Worm (Caenorhabditis elegans) whole organism, L1 larva: ENCODE measurements around the gene D1086.1.

Source experiments
- aha-1 ChIP-seq: fragments of 150-350 bp; optimal IDR thresholded peaks from 2 replicates; lab custom pipeline; 2014; ENCODE audit warnings: missing biosample characterization, missing genetic modification characterization
- alr-1 ChIP-seq: fragments of 200-800 bp; sonication (Bioruptor generic); optimal IDR thresholded peaks from 2 replicates; lab custom pipeline; 2018; ENCODE audit warnings: borderline replicate concordance, mild to moderate bottlenecking, missing genetic modification characterization, missing compliant biosample characterization
- blmp-1 ChIP-seq: fragments of 150-350 bp; optimal IDR thresholded peaks from 2 replicates; lab custom pipeline; 2014; ENCODE audit warnings: missing biosample characterization, missing genetic modification characterization
- ceh-8 ChIP-seq: fragments of 200-800 bp; sonication (Bioruptor generic); optimal IDR thresholded peaks from 2 replicates; lab custom pipeline; 2018; ENCODE audit warnings: mild to moderate bottlenecking, missing genetic modification characterization, moderate library complexity, missing compliant biosample characterization
- ceh-88 ChIP-seq: fragments of 200-800 bp; sonication (Bioruptor generic); IDR thresholded peaks from 2 replicates; pipeline ENCODE4 v1.3.6; 2022; ENCODE audit warnings: missing genetic modification characterization, missing compliant biosample characterization
- dsc-1 ChIP-seq: sonication (generic microtip); optimal IDR thresholded peaks from 2 replicates; lab custom pipeline; 2016; ENCODE audit warnings: mild to moderate bottlenecking, missing genetic modification characterization, missing compliant biosample characterization
- efl-1 ChIP-seq, 4 experiments: fragments of 150-350 bp; optimal IDR thresholded peaks in 3 of 4; peaks in 1 of 4; 1 replicate in 1 of 4; 2 replicates in 3 of 4; lab custom pipeline; 2014; ENCODE audit warnings: missing biosample characterization in 2 of 4, missing genetic modification characterization in 2 of 4, missing genetic modification reagents in 2 of 4
- elt-3 ChIP-seq, 6 experiments: fragments of 150-350 bp in 1 of 6; sonication (generic microtip); optimal IDR thresholded peaks; 2 replicates each; lab custom pipeline; 2017 to 2018; ENCODE audit warnings: missing biosample characterization in 6 of 6, missing genetic modification characterization in 6 of 6, inconsistent platforms in 1 of 6
- fkh-8 ChIP-seq: sonication (generic microtip); optimal IDR thresholded peaks from 2 replicates; lab custom pipeline; 2016; ENCODE audit warnings: mild to moderate bottlenecking, missing genetic modification characterization, missing compliant biosample characterization
- grh-1 ChIP-seq: fragments of 200-800 bp; sonication (Bioruptor generic); IDR thresholded peaks from 2 replicates; pipeline ENCODE4 v1.3.6; 2022; ENCODE audit warnings: missing genetic modification reagents, missing genetic modification characterization, missing compliant biosample characterization
- hlh-17 ChIP-seq: fragments of 200-800 bp; sonication (Bioruptor generic); optimal IDR thresholded peaks from 2 replicates; lab custom pipeline; 2018; ENCODE audit warnings: missing genetic modification characterization, mild to moderate bottlenecking, missing compliant biosample characterization, moderate library complexity, borderline replicate concordance
- lin-14 ChIP-seq: fragments of 200-800 bp; sonication (Bioruptor generic); optimal IDR thresholded peaks from 2 replicates; lab custom pipeline; 2018; ENCODE audit warnings: mild to moderate bottlenecking, missing genetic modification characterization, moderate library complexity, missing compliant biosample characterization
- lin-15B ChIP-seq: fragments of 150-350 bp; sonication (generic microtip); optimal IDR thresholded peaks from 3 replicates; lab custom pipeline; 2014; ENCODE audit warnings: missing biosample characterization, missing genetic modification characterization
- lin-39 ChIP-seq: fragments of 150-350 bp; optimal IDR thresholded peaks from 2 replicates; lab custom pipeline; 2014; ENCODE audit warnings: missing biosample characterization, missing genetic modification reagents, missing genetic modification characterization
- lir-3 ChIP-seq: sonication (generic microtip); optimal IDR thresholded peaks from 2 replicates; lab custom pipeline; 2016; ENCODE audit warnings: mild to moderate bottlenecking, missing genetic modification characterization, moderate library complexity, missing compliant biosample characterization; ENCODE audit not compliant: poor library complexity
- lsy-2 ChIP-seq, 2 experiments: fragments of 150-350 bp; optimal IDR thresholded peaks; 2 replicates each; lab custom pipeline; 2014; ENCODE audit warnings: missing biosample characterization in 2 of 2, missing genetic modification characterization in 2 of 2
- mdl-1 ChIP-seq, 2 experiments: fragments of 150-350 bp; optimal IDR thresholded peaks; 2 replicates each; lab custom pipeline; 2014 to 2017; ENCODE audit warnings: missing biosample characterization in 2 of 2, missing genetic modification characterization in 2 of 2, inconsistent platforms in 1 of 2
- mep-1 ChIP-seq: fragments of 150-350 bp; optimal IDR thresholded peaks from 2 replicates; lab custom pipeline; 2014; ENCODE audit warnings: missing biosample characterization, missing genetic modification characterization
- nhr-11 ChIP-seq: fragments of 150-350 bp; optimal IDR thresholded peaks from 2 replicates; lab custom pipeline; 2014; ENCODE audit warnings: missing biosample characterization, missing genetic modification characterization
- nhr-12 ChIP-seq: sonication (generic microtip); optimal IDR thresholded peaks from 2 replicates; lab custom pipeline; 2017; ENCODE audit warnings: missing biosample characterization, missing genetic modification characterization
- nhr-19 ChIP-seq: fragments of 200-800 bp; sonication (Bioruptor generic); conservative IDR thresholded peaks from 2 replicates; pipeline ENCODE4 v1.3.6; 2022; ENCODE audit warnings: missing genetic modification characterization, missing compliant biosample characterization
- nhr-20 ChIP-seq: sonication (generic microtip); optimal IDR thresholded peaks from 2 replicates; lab custom pipeline; 2016; ENCODE audit warnings: mild to moderate bottlenecking, missing genetic modification characterization, missing compliant biosample characterization
- nhr-237 ChIP-seq: fragments of 150-350 bp; optimal IDR thresholded peaks from 2 replicates; lab custom pipeline; 2014; ENCODE audit warnings: missing biosample characterization, missing genetic modification characterization
- nhr-47 ChIP-seq: sonication (generic microtip); optimal IDR thresholded peaks from 2 replicates; lab custom pipeline; 2016; ENCODE audit warnings: mild to moderate bottlenecking, missing genetic modification characterization, moderate library complexity, missing compliant biosample characterization
- nhr-71 ChIP-seq: sonication (generic microtip); optimal IDR thresholded peaks from 2 replicates; lab custom pipeline; 2016; ENCODE audit warnings: mild to moderate bottlenecking, missing genetic modification characterization, moderate library complexity, missing compliant biosample characterization
- nhr-76 ChIP-seq: sonication (generic microtip); optimal IDR thresholded peaks from 2 replicates; lab custom pipeline; 2017; ENCODE audit warnings: missing biosample characterization, missing genetic modification characterization
- nhr-85 ChIP-seq: sonication (generic microtip); peaks from one replicate; lab custom pipeline; 2016; ENCODE audit warnings: missing genetic modification characterization, inconsistent platforms, missing compliant biosample characterization
- nhr-90 ChIP-seq: sonication (generic microtip); optimal IDR thresholded peaks from 2 replicates; lab custom pipeline; 2016; ENCODE audit warnings: mild to moderate bottlenecking, missing genetic modification characterization, missing compliant biosample characterization; ENCODE audit not compliant: poor library complexity
- pag-3 ChIP-seq: sonication (generic microtip); optimal IDR thresholded peaks from 2 replicates; lab custom pipeline; 2017; ENCODE audit warnings: missing genetic modification characterization, mild to moderate bottlenecking, missing compliant biosample characterization, antibody characterized with exemption, borderline replicate concordance; ENCODE audit not compliant: insufficient read depth
- pax-3 ChIP-seq: fragments of 200-800 bp; sonication (Bioruptor generic); optimal IDR thresholded peaks from 2 replicates; lab custom pipeline; 2018; ENCODE audit warnings: mild to moderate bottlenecking, missing genetic modification characterization, moderate library complexity, missing compliant biosample characterization
- rnt-1 ChIP-seq: sonication (generic microtip); optimal IDR thresholded peaks from 2 replicates; lab custom pipeline; 2016; ENCODE audit warnings: mild to moderate bottlenecking, missing genetic modification characterization, moderate library complexity, missing compliant biosample characterization
- snu-23 ChIP-seq: sonication (generic microtip); optimal IDR thresholded peaks from 2 replicates; lab custom pipeline; 2016; ENCODE audit warnings: missing genetic modification characterization, missing compliant biosample characterization
- sox-4 ChIP-seq: sonication (generic microtip); optimal IDR thresholded peaks from 2 replicates; lab custom pipeline; 2016; ENCODE audit warnings: missing genetic modification characterization, missing compliant biosample characterization
- swsn-7 ChIP-seq: sonication (generic microtip); optimal IDR thresholded peaks from 2 replicates; lab custom pipeline; 2016; ENCODE audit warnings: missing genetic modification characterization, missing compliant biosample characterization
- tbx-2 ChIP-seq: sonication (generic microtip); optimal IDR thresholded peaks from 2 replicates; lab custom pipeline; 2016; ENCODE audit warnings: missing genetic modification characterization, missing compliant biosample characterization
- unc-130 ChIP-seq: fragments of 150-350 bp; optimal IDR thresholded peaks from 2 replicates; lab custom pipeline; 2017; ENCODE audit warnings: missing biosample characterization, missing genetic modification characterization, inconsistent platforms
- unc-86 ChIP-seq: sonication (generic microtip); optimal IDR thresholded peaks from 2 replicates; lab custom pipeline; 2016; ENCODE audit warnings: missing genetic modification characterization, missing compliant biosample characterization
- vab-15 ChIP-seq: sonication (generic microtip); optimal IDR thresholded peaks from 2 replicates; lab custom pipeline; 2017; ENCODE audit warnings: missing genotype, mild to moderate bottlenecking, missing genetic modification characterization, missing compliant biosample characterization

D1086.1 gene

DNA sequence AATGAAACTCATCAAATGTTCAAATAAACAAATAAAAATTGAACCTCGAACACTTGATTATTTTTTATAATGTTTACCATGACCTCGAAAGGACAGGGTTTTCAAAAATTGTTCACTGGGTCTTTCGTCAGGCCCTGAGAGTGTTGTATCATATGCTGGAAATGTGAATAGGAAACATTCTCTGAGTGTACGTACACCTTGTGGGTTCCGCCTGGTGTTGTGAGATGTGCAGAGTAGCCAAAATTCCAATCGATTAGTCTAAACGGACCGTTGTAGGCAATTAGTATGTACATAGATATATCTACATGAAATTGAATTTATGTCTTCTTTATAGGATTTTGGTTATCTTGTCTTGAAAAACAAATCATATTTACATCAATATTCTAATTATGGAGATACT lies 4.1 kb upstream of the D1086.1 start:
- TF ChIP-seq unc-86 (tag; lab: Kevin White, UChicago) = no peak
- TF ChIP-seq ceh-8 (GFP tag; lab: Kevin White, UChicago) = no peak
- TF ChIP-seq lin-15B (tag; lab: Kevin White, UChicago) = no peak
- no peak for TF ChIP-seq nhr-71 (tag; lab: Kevin White, UChicago)
- no peak for TF ChIP-seq nhr-76 (tag; lab: Kevin White, UChicago)
- no peak for TF ChIP-seq nhr-11 (tag; lab: Kevin White, UChicago)
- no peak for TF ChIP-seq swsn-7 (tag; lab: Kevin White, UChicago)
- no peak for TF ChIP-seq unc-130
- no peak for TF ChIP-seq aha-1 (tag; lab: Kevin White, UChicago)
- TF ChIP-seq lir-3 = no peak
- no peak for TF ChIP-seq nhr-237 (tag; lab: Kevin White, UChicago)
- no peak for TF ChIP-seq alr-1 (tag; lab: Kevin White, UChicago)
- no peak for TF ChIP-seq pax-3 (tag; lab: Kevin White, UChicago)
- no peak for TF ChIP-seq nhr-12

DNA sequence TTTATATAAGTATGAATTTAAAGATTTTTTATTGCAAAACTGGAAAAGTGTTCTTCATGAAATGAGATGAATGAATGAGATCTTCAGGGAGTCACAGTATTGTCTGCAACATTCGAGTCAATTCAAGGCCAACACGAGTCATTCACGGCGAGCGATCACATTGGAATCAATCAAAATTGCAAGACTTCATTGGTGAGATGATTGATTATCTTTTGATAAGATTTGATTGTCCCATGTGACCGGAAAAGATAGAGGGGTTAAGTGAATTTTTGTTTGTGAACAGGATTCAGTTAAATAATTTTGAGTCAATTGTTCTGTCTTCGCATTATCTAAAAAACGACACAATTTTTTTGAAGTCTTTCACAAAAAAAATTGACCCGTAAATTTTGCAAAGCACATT lies 3.7 kb upstream of the D1086.1 start:
- TF ChIP-seq blmp-1 (tag; lab: Kevin White, UChicago) (peak; percentile 65), elt-3 (tag; optimal IDR thresholded peaks at IDR 0.05; lab: Kevin White, UChicago) (peak in 5 of 6 experiments; percentile 55 to 99 (median 70)), nhr-11 (tag; lab: Kevin White, UChicago) (no peak), nhr-19 (GFP tag; lab: Robert Waterston, UW) (peak; percentile 23; the same call in 1 of the 2 replicates), ceh-88 (no peak), nhr-90 (tag; lab: Kevin White, UChicago) (peak; percentile 46), hlh-17 (GFP tag; lab: Kevin White, UChicago) (no peak), nhr-20 (tag; lab: Kevin White, UChicago) (peak; percentile 77), dsc-1 (tag; lab: Kevin White, UChicago) (no peak), snu-23 (GFP tag; lab: Kevin White, UChicago) (peak; percentile 60), vab-15 (tag; lab: Kevin White, UChicago) (no peak), lsy-2 (tag; optimal IDR thresholded peaks at IDR 0.05; lab: Kevin White, UChicago) (peak in 1 of 2 experiments; percentile 24), sox-4 (tag; lab: Kevin White, UChicago) (no peak), nhr-47 (tag; lab: Kevin White, UChicago) (peak; percentile 20), efl-1 (optimal IDR thresholded peaks at IDR 0.05; lab: Kevin White, UChicago) (no peak), efl-1 (GFP tag; optimal IDR thresholded peaks at IDR 0.05 in 1 of 2; lab: Kevin White, UChicago) (peak in 1 of 2 experiments; percentile 9), grh-1 (GFP tag; lab: Robert Waterston, UW) (peak; percentile 68), mdl-1 (tag; optimal IDR thresholded peaks at IDR 0.05; lab: Kevin White, UChicago) (peak in 1 of 2 experiments; percentile 10), lin-39 (no peak), nhr-85 (tag; lab: Kevin White, UChicago) (peak; percentile 85), nhr-71 (tag; lab: Kevin White, UChicago) (peak; percentile 66), fkh-8 (tag; lab: Kevin White, UChicago) (no peak), lin-15B (tag; lab: Kevin White, UChicago) (no peak), lin-14 (peak; percentile 84), tbx-2 (tag; lab: Kevin White, UChicago) (peak; percentile 56), alr-1 (tag; lab: Kevin White, UChicago) (no peak), rnt-1 (tag; lab: Kevin White, UChicago) (no peak), pag-3 (tag; lab: Kevin White, UChicago) (no peak), nhr-237 (tag; lab: Kevin White, UChicago) (no peak), mep-1 (tag; lab: Kevin White, UChicago) (peak; percentile 20)
